Worm (Caenorhabditis elegans) whole organism, L3 larva: ENCODE data around the gene htz-1.
A peak's percentile ranks its signal among the peaks of the same experiment; 100 is the strongest.

ENCODE experiments used
- R02D3.7 ChIP-seq: fragments of 150-350 bp; optimal IDR thresholded peaks from 2 replicates; lab custom pipeline; 2014; ENCODE audit warnings: missing biosample characterization, missing genetic modification characterization
- aly-2 ChIP-seq: fragments of 150-350 bp; optimal IDR thresholded peaks from 2 replicates; lab custom pipeline; 2014; ENCODE audit warnings: missing biosample characterization, missing genetic modification characterization
- ama-1 ChIP-seq: fragments of 150-350 bp; optimal IDR thresholded peaks from 2 replicates; lab custom pipeline; 2018
- ceh-16 ChIP-seq: sonication (generic microtip); optimal IDR thresholded peaks from 2 replicates; lab custom pipeline; 2017; ENCODE audit warnings: missing biosample characterization, missing genetic modification characterization
- ceh-28 ChIP-seq: fragments of 150-350 bp; optimal IDR thresholded peaks from 2 replicates; lab custom pipeline; 2014; ENCODE audit warnings: missing biosample characterization, missing genetic modification reagents, missing genetic modification characterization
- ceh-82 ChIP-seq: fragments of 150-350 bp; optimal IDR thresholded peaks from 2 replicates; lab custom pipeline; 2014; ENCODE audit warnings: missing biosample characterization, missing genetic modification characterization
- egl-27 ChIP-seq: sonication (generic microtip); optimal IDR thresholded peaks from 4 replicates; lab custom pipeline; 2017; ENCODE audit warnings: missing biosample characterization, missing genetic modification reagents, missing genetic modification characterization
- egl-5 ChIP-seq: fragments of 150-350 bp; optimal IDR thresholded peaks from 2 replicates; lab custom pipeline; 2017; ENCODE audit warnings: missing biosample characterization, missing genetic modification reagents, missing genetic modification characterization, inconsistent platforms
- elt-1 ChIP-seq: fragments of 150-350 bp; optimal IDR thresholded peaks from 2 replicates; lab custom pipeline; 2014; ENCODE audit warnings: missing biosample characterization, missing genetic modification characterization
- elt-2 ChIP-seq: sonication (generic microtip); optimal IDR thresholded peaks from 2 replicates; lab custom pipeline; 2016; ENCODE audit warnings: missing genetic modification reagents, mild to moderate bottlenecking, missing genetic modification characterization, missing compliant biosample characterization
- elt-3 ChIP-seq, 3 experiments: fragments of 150-350 bp in 1 of 3; sonication (generic microtip) in 2 of 3; optimal IDR thresholded peaks; 2 replicates in 2 of 3; 4 replicates in 1 of 3; lab custom pipeline; 2014 to 2017; ENCODE audit warnings: missing biosample characterization in 3 of 3, missing genetic modification characterization in 3 of 3
- fkh-2 ChIP-seq: fragments of 150-350 bp; optimal IDR thresholded peaks from 2 replicates; lab custom pipeline; 2014; ENCODE audit warnings: missing biosample characterization, missing genetic modification reagents, missing genetic modification characterization
- jun-1 ChIP-seq: fragments of 150-350 bp; optimal IDR thresholded peaks from 2 replicates; lab custom pipeline; 2014; ENCODE audit warnings: missing biosample characterization, missing genetic modification reagents, missing genetic modification characterization
- lin-15B ChIP-seq: fragments of 150-350 bp; optimal IDR thresholded peaks from 2 replicates; lab custom pipeline; 2014; ENCODE audit warnings: missing biosample characterization, missing genetic modification characterization
- lin-39 ChIP-seq: fragments of 150-350 bp; optimal IDR thresholded peaks from 2 replicates; lab custom pipeline; 2018; ENCODE audit warnings: missing biosample characterization, missing genetic modification reagents, missing genetic modification characterization
- lsy-12 ChIP-seq: sonication (generic microtip); optimal IDR thresholded peaks from 2 replicates; lab custom pipeline; 2016; ENCODE audit warnings: mild to moderate bottlenecking, missing genetic modification characterization, missing compliant biosample characterization
- mdl-1 ChIP-seq: fragments of 150-350 bp; optimal IDR thresholded peaks from 2 replicates; lab custom pipeline; 2014; ENCODE audit warnings: missing biosample characterization, missing genetic modification characterization
- mml-1 ChIP-seq: fragments of 150-350 bp; sonication (generic microtip); optimal IDR thresholded peaks from 3 replicates; lab custom pipeline; 2014; ENCODE audit warnings: missing biosample characterization, missing genetic modification characterization
- nfya-1 ChIP-seq: sonication (generic microtip); optimal IDR thresholded peaks from 2 replicates; lab custom pipeline; 2017; ENCODE audit warnings: missing genetic modification characterization, mild to moderate bottlenecking, missing compliant biosample characterization, antibody characterized with exemption, moderate library complexity; ENCODE audit not compliant: insufficient read depth
- nhr-11 ChIP-seq: fragments of 150-350 bp; optimal IDR thresholded peaks from 2 replicates; lab custom pipeline; 2014; ENCODE audit warnings: missing biosample characterization, missing genetic modification characterization
- nhr-12 ChIP-seq: fragments of 150-350 bp; optimal IDR thresholded peaks from 2 replicates; lab custom pipeline; 2014; ENCODE audit warnings: missing biosample characterization, missing genetic modification characterization
- nhr-23 ChIP-seq: fragments of 150-350 bp; optimal IDR thresholded peaks from 2 replicates; lab custom pipeline; 2014; ENCODE audit warnings: missing biosample characterization, missing genetic modification reagents, missing genetic modification characterization
- nhr-25 ChIP-seq: sonication (generic microtip); optimal IDR thresholded peaks from 2 replicates; lab custom pipeline; 2017; ENCODE audit warnings: missing biosample characterization, missing genetic modification characterization
- nhr-28 ChIP-seq: fragments of 150-350 bp; optimal IDR thresholded peaks from 2 replicates; lab custom pipeline; 2014; ENCODE audit warnings: missing biosample characterization, missing genetic modification characterization
- nhr-43 ChIP-seq: sonication (generic microtip); optimal IDR thresholded peaks from 2 replicates; lab custom pipeline; 2016; ENCODE audit warnings: mild to moderate bottlenecking, missing genetic modification characterization, missing compliant biosample characterization; ENCODE audit not compliant: poor library complexity, severe bottlenecking
- nhr-77 ChIP-seq: fragments of 150-350 bp; optimal IDR thresholded peaks from 2 replicates; lab custom pipeline; 2014; ENCODE audit warnings: missing biosample characterization, missing genetic modification characterization
- pha-4 ChIP-seq: fragments of 150-350 bp; optimal IDR thresholded peaks from 2 replicates; lab custom pipeline; 2014; ENCODE audit warnings: missing biosample characterization, missing genetic modification reagents, missing genetic modification characterization
- snpc-4 ChIP-seq: fragments of 150-350 bp; optimal IDR thresholded peaks from 2 replicates; lab custom pipeline; 2014; ENCODE audit warnings: missing biosample characterization, missing genetic modification characterization
- unc-39 ChIP-seq: sonication (generic microtip); optimal IDR thresholded peaks from 4 replicates; lab custom pipeline; 2017; ENCODE audit warnings: missing biosample characterization, missing genetic modification characterization
- unc-62 ChIP-seq: fragments of 150-350 bp; sonication (generic microtip); optimal IDR thresholded peaks from 4 replicates; lab custom pipeline; 2014; ENCODE audit warnings: missing biosample characterization, missing genetic modification reagents, missing genetic modification characterization
- zag-1 ChIP-seq: fragments of 150-350 bp; optimal IDR thresholded peaks from 2 replicates; lab custom pipeline; 2014; ENCODE audit warnings: missing biosample characterization, missing genetic modification characterization
- ztf-4 ChIP-seq: fragments of 150-350 bp; optimal IDR thresholded peaks from 2 replicates; lab custom pipeline; 2014; ENCODE audit warnings: missing biosample characterization, missing genetic modification characterization

htz-1 gene

ce11 chrIV:4398890-4399289 lies 47.1 kb upstream of the htz-1 start:
- no peak for TF ChIP-seq ceh-16 (tag; lab: Kevin White, UChicago)
- peak; percentile 60 for TF ChIP-seq nfya-1 (tag; lab: Kevin White, UChicago)

- TF ChIP-seq zag-1, result no peak
- no peak for TF ChIP-seq egl-27 (tag; lab: Kevin White, UChicago)
- TF ChIP-seq pha-4, result peak; percentile 63
- TF ChIP-seq aly-2, result no peak
- TF ChIP-seq ama-1 (lab: Kevin White, UChicago), result peak; percentile 4
- peak; percentile 12 for TF ChIP-seq nhr-23
- TF ChIP-seq nhr-43 (tag; lab: Kevin White, UChicago), result no peak
- peak; percentile 77 for TF ChIP-seq nhr-25
- TF ChIP-seq fkh-2 (tag; lab: Kevin White, UChicago), result no peak
- TF ChIP-seq unc-39 (tag; lab: Kevin White, UChicago), result no peak
- no peak for TF ChIP-seq nhr-77 (tag; lab: Kevin White, UChicago)
These were observed 46.4 kb upstream of the htz-1 start for ce11 chrIV:4399418-4400136.

- TF ChIP-seq egl-27 (tag; lab: Kevin White, UChicago), result no peak
- TF ChIP-seq snpc-4, result no peak
- TF ChIP-seq ceh-28 (tag; lab: Kevin White, UChicago), result peak; percentile 91
- TF ChIP-seq lsy-12 (tag; lab: Kevin White, UChicago), result peak; percentile 66
- peak; percentile 36 for TF ChIP-seq elt-2 (tag; lab: Kevin White, UChicago)
- TF ChIP-seq nhr-43 (tag; lab: Kevin White, UChicago), result peak; percentile 80
- TF ChIP-seq jun-1 (tag; lab: Kevin White, UChicago), result peak; percentile 49
- peak; percentile 79 for TF ChIP-seq elt-1 (tag; lab: Kevin White, UChicago)
- peak; percentile 34 for TF ChIP-seq R02D3.7 (tag; lab: Kevin White, UChicago)
- peak; percentile 4 for TF ChIP-seq mml-1
- peak; percentile 97 for TF ChIP-seq nhr-25
- TF ChIP-seq mdl-1 (tag; lab: Kevin White, UChicago), result peak; percentile 83
- peak; percentile 63 for TF ChIP-seq nfya-1 (tag; lab: Kevin White, UChicago)
- TF ChIP-seq elt-3 (tag; optimal IDR thresholded peaks at IDR 0.05; lab: Kevin White, UChicago), result no peak
- peak; percentile 7 for TF ChIP-seq lin-39 (tag; lab: Kevin White, UChicago)
- TF ChIP-seq unc-62 (GFP tag; lab: Kevin White, UChicago), result peak; percentile 67
- TF ChIP-seq nhr-23, result peak; percentile 98
- no peak for TF ChIP-seq nhr-28
- peak; percentile 28 for TF ChIP-seq lin-15B
- peak; percentile 46 for TF ChIP-seq pha-4
- peak; percentile 45 for TF ChIP-seq ceh-16 (tag; lab: Kevin White, UChicago)
- no peak for TF ChIP-seq unc-39 (tag; lab: Kevin White, UChicago)
These were observed 45.4 kb upstream of the htz-1 start, which contains the start of gene Y24D9A.6 for ce11 chrIV:4400350-4401326. Y24D9A.6 (minus strand) TSS chrIV:4400400.

ce11 chrIV:4402413-4402812 lies 43.6 kb upstream of the htz-1 start:
- no peak for TF ChIP-seq egl-5
- TF ChIP-seq unc-39 (tag; lab: Kevin White, UChicago), result no peak
- TF ChIP-seq R02D3.7 (tag; lab: Kevin White, UChicago), result no peak
- peak; percentile 49 for TF ChIP-seq nhr-43 (tag; lab: Kevin White, UChicago)
- TF ChIP-seq egl-27 (tag; lab: Kevin White, UChicago), result no peak
- peak; percentile 61 for TF ChIP-seq nhr-23
- TF ChIP-seq nfya-1 (tag; lab: Kevin White, UChicago), result peak; percentile 14
- peak; percentile 14 for TF ChIP-seq ama-1 (lab: Kevin White, UChicago)
- TF ChIP-seq nhr-25, result peak; percentile 75
- no peak for TF ChIP-seq nhr-12 (tag; lab: Kevin White, UChicago)

- TF ChIP-seq ceh-82 (tag; lab: Kevin White, UChicago) (no peak), ztf-4 (tag; lab: Kevin White, UChicago) (peak; percentile 37), nfya-1 (tag; lab: Kevin White, UChicago) (peak; percentile 35), nhr-11 (no peak), jun-1 (tag; lab: Kevin White, UChicago) (no peak), pha-4 (peak; percentile 2)
These were observed 42.1 kb upstream of the htz-1 start for ce11 chrIV:4403870-4404269.
